Worm (Caenorhabditis elegans) whole organism, L2 larva: ENCODE results near the gene C56E6.2.

Experiments used
- F13H6.1 ChIP-seq: sonication (generic microtip); optimal IDR thresholded peaks from 2 replicates; lab custom pipeline; 2016; ENCODE audit warnings: missing genetic modification characterization, missing compliant biosample characterization
- R02D3.7 ChIP-seq: fragments of 150-350 bp; optimal IDR thresholded peaks from 2 replicates; lab custom pipeline; 2014; ENCODE audit warnings: missing biosample characterization, missing genetic modification characterization
- ama-1 ChIP-seq: fragments of 150-350 bp; optimal IDR thresholded peaks from 2 replicates; lab custom pipeline; 2018; ENCODE audit warnings: inconsistent platforms
- ceh-82 ChIP-seq: fragments of 150-350 bp; optimal IDR thresholded peaks from 2 replicates; lab custom pipeline; 2014; ENCODE audit warnings: missing biosample characterization, missing genetic modification characterization
- fos-1 ChIP-seq: fragments of 150-350 bp; optimal IDR thresholded peaks from 2 replicates; lab custom pipeline; 2014; ENCODE audit warnings: missing biosample characterization, missing genetic modification characterization
- gmeb-1 ChIP-seq: fragments of 150-350 bp; optimal IDR thresholded peaks from 2 replicates; lab custom pipeline; 2014; ENCODE audit warnings: missing biosample characterization, missing genetic modification characterization
- lin-39 ChIP-seq: fragments of 150-350 bp; optimal IDR thresholded peaks from 2 replicates; lab custom pipeline; 2014; ENCODE audit warnings: missing biosample characterization, missing genetic modification reagents, missing genetic modification characterization
- lsy-2 ChIP-seq, 2 experiments: fragments of 150-350 bp in 1 of 2; sonication (generic microtip) in 1 of 2; optimal IDR thresholded peaks; 2 replicates each; lab custom pipeline; 2014 to 2017; ENCODE audit warnings: missing biosample characterization in 2 of 2, missing genetic modification characterization in 2 of 2
- nhr-12 ChIP-seq: fragments of 150-350 bp; optimal IDR thresholded peaks from 2 replicates; lab custom pipeline; 2014; ENCODE audit warnings: missing biosample characterization, missing genetic modification characterization
- nhr-237 ChIP-seq: fragments of 150-350 bp; optimal IDR thresholded peaks from 2 replicates; lab custom pipeline; 2014; ENCODE audit warnings: missing biosample characterization, missing genetic modification characterization
- unc-39 ChIP-seq: fragments of 150-350 bp; optimal IDR thresholded peaks from 2 replicates; lab custom pipeline; 2014; ENCODE audit warnings: missing biosample characterization, missing genetic modification characterization
- unc-62 ChIP-seq: fragments of 150-350 bp; optimal IDR thresholded peaks from 2 replicates; lab custom pipeline; 2014; ENCODE audit warnings: missing biosample characterization, missing genetic modification reagents, missing genetic modification characterization
- zag-1 ChIP-seq: fragments of 150-350 bp; optimal IDR thresholded peaks from 2 replicates; lab custom pipeline; 2014; ENCODE audit warnings: missing biosample characterization, missing genetic modification characterization
- ztf-11 ChIP-seq: sonication (generic microtip); optimal IDR thresholded peaks from 2 replicates; lab custom pipeline; 2017; ENCODE audit warnings: missing biosample characterization, missing genetic modification characterization

- TF ChIP-seq nhr-237 (tag; lab: Kevin White, UChicago) (no peak), F13H6.1 (tag; lab: Kevin White, UChicago) (no peak), fos-1 (tag; lab: Kevin White, UChicago) (no peak), gmeb-1 (tag; lab: Kevin White, UChicago) (no peak), unc-62 (GFP tag; lab: Kevin White, UChicago) (no peak), nhr-12 (no peak), ztf-11 (tag; lab: Kevin White, UChicago) (no peak), unc-39 (tag; lab: Kevin White, UChicago) (no peak), R02D3.7 (tag; lab: Kevin White, UChicago) (no peak), ama-1 (lab: Kevin White, UChicago) (no peak), ceh-82 (tag; lab: Kevin White, UChicago) (no peak), lsy-2 (tag; optimal IDR thresholded peaks at IDR 0.05; lab: Kevin White, UChicago) (no peak), lin-39 (no peak), zag-1 (tag; lab: Kevin White, UChicago) (no peak)
Measured at ce11 chrII:6531940-6532339, 7.2 kb downstream of the C56E6.2 start, which contains the start of gene abcx-1.
